Worm (Caenorhabditis elegans): ENCODE measurements around the gene C02E7.8.

ce11 chrV:4870627-4871026 is 50.0 kb downstream of the C02E7.8 start:
- no peak for TF ChIP-seq ama-1 (optimal IDR thresholded peaks at IDR 0.05)
- TF ChIP-seq flt-1 (GFP tag; IDR thresholded peaks at IDR 0.05), result no peak
- TF ChIP-seq ceh-36 (tag; optimal IDR thresholded peaks at IDR 0.05), result no peak
- TF ChIP-seq scrt-1 (GFP tag; IDR thresholded peaks at IDR 0.05), result no peak
- TF ChIP-seq hnd-1 (tag; optimal IDR thresholded peaks at IDR 0.05), result no peak
- no peak for TF ChIP-seq hmg-4 (GFP tag; optimal IDR thresholded peaks at IDR 0.05)
- TF ChIP-seq tra-4 (tag; optimal IDR thresholded peaks at IDR 0.05), result no peak
- no peak for TF ChIP-seq sea-1 (GFP tag; conservative IDR thresholded peaks at IDR 0.05)
- no peak for TF ChIP-seq F13C5.2 (tag; optimal IDR thresholded peaks at IDR 0.05)
- no peak for TF ChIP-seq hmbx-1 (tag; optimal IDR thresholded peaks at IDR 0.05)

All from whole organism, early embryonic.